Worm (Caenorhabditis elegans): Measurements from ENCODE around the gene Y57A10C.8.
A peak's percentile ranks its signal among the peaks of the same experiment; 100 is the strongest.

Gene Y57A10C.8

DNA sequence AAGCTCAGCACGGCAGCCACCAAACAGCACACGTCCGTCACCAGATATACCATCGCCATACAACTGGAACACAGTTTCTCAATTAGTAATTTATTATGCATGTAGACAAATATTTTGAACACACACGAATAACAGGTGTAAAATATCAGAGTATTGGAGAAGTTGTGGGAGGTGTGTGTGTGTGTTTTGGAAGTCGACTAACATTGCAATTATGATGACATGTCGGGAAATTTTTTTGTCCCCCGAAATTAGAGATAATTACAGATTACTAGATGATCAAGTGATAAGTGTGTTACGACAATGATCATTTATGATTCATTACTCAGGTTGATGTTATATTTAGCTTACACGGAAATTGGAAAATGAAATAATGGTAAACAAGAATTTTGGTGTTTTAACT, at the start of gene Y57A10C.8:
Gene Y57A10C.8 (minus strand): TSS at position 101 of the 400 bp plus-strand sequence.
- no peak for TF ChIP-seq ets-7 (tag; optimal IDR thresholded peaks at IDR 0.05)
- TF ChIP-seq hnd-1 (tag; optimal IDR thresholded peaks at IDR 0.05), result no peak
- no peak for TF ChIP-seq tbx-37 (GFP tag; conservative IDR thresholded peaks at IDR 0.05)
- TF ChIP-seq aly-1 (tag; optimal IDR thresholded peaks at IDR 0.05), result no peak
- no peak for TF ChIP-seq tra-4 (tag; optimal IDR thresholded peaks at IDR 0.05)
- TF ChIP-seq ceh-13 (GFP tag; optimal IDR thresholded peaks at IDR 0.05), result no peak
- no peak for TF ChIP-seq hmg-4 (GFP tag; optimal IDR thresholded peaks at IDR 0.05)
- no peak for TF ChIP-seq pes-1 (GFP tag; IDR thresholded peaks at IDR 0.05)
- TF ChIP-seq B0310.2 (tag; optimal IDR thresholded peaks at IDR 0.05), result no peak
- no peak for TF ChIP-seq ama-1 (optimal IDR thresholded peaks at IDR 0.05)
- TF ChIP-seq flt-1 (GFP tag; IDR thresholded peaks at IDR 0.05), result no peak
- no peak for TF ChIP-seq tbx-11 (GFP tag; IDR thresholded peaks at IDR 0.05)
- TF ChIP-seq F13C5.2 (tag; optimal IDR thresholded peaks at IDR 0.05), result no peak
- no peak for TF ChIP-seq sea-1 (GFP tag; conservative IDR thresholded peaks at IDR 0.05)
- TF ChIP-seq ceh-36 (tag; optimal IDR thresholded peaks at IDR 0.05), result no peak
- no peak for TF ChIP-seq scrt-1 (GFP tag; IDR thresholded peaks at IDR 0.05)

DNA sequence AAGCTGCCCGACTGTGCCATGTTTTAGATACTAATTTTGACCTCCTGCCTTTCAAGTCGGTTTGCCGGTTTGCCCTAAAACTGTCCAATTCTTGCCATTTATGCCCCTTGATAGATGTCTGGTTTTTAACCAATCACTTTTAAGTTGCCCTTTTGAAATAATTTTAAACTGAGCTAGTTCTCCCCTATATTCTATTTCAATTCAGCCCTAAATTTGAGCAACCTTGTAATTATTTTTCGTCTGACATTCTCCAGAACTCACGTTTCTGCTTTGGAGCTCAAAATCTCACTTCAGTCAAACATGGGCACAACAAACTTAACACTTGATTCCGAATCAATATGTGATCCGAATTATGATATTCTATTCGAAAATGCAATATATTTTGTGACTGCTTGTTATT, 43.8 kb upstream of the Y57A10C.8 start, which contains the start of gene srg-17:
Gene srg-17 (plus strand): TSS at position 301 of the 400 bp plus-strand sequence.
- TF ChIP-seq tbx-11 (GFP tag; IDR thresholded peaks at IDR 0.05), result no peak
- TF ChIP-seq hnd-1 (tag; optimal IDR thresholded peaks at IDR 0.05), result no peak
- no peak for TF ChIP-seq tra-4 (tag; optimal IDR thresholded peaks at IDR 0.05)
- TF ChIP-seq ets-7 (tag; optimal IDR thresholded peaks at IDR 0.05), result no peak
- TF ChIP-seq hmg-4 (GFP tag; optimal IDR thresholded peaks at IDR 0.05), result no peak
- no peak for TF ChIP-seq B0310.2 (tag; optimal IDR thresholded peaks at IDR 0.05)
- TF ChIP-seq hmbx-1 (tag; optimal IDR thresholded peaks at IDR 0.05), result no peak
- no peak for TF ChIP-seq aly-1 (tag; optimal IDR thresholded peaks at IDR 0.05)
- no peak for TF ChIP-seq flt-1 (GFP tag; IDR thresholded peaks at IDR 0.05)

DNA sequence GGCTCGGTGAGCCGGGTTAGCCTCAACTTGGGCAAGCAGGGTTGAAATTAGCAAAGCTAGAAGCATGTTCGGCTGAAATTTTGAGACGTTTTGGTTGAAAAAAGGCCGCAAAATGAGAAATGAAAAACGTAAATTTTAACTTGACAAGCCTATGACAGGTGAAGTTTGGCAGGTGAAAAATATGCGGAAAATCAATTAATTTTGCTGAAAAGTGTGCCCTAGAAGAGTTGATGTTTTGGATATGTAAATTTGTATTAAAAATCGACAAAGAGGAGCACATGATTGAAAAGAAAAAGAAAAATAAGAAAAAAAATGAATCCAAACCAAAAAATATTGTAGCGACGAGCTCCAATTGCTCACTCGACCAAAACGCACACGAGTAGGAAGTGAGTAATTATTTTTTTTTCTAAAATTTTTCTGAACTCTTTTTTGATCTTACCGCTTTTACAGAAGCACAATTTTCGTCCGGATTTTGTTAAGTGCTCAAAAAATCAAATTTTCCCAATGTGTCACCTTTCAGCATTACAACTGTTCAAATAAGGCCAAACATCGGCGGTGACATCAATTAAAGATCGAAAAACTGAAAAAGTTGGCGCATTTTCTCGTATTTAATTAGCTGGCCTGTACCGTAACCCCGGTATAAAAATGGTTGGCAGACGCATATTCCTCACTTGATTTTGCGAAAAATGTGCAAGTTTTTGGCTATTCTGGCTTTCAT, 41.7 kb upstream of the Y57A10C.8 start, which contains the start of the genes F15A4.5 and phat-8:
Gene F15A4.5 (minus strand): TSS at position 101 of the 718 bp plus-strand sequence.
Gene phat-8 (plus strand): TSS at position 668 of the 718 bp plus-strand sequence.
- no peak for TF ChIP-seq aly-1 (tag; optimal IDR thresholded peaks at IDR 0.05)
- no peak for TF ChIP-seq F13C5.2 (tag; optimal IDR thresholded peaks at IDR 0.05)
- TF ChIP-seq sea-1 (GFP tag; conservative IDR thresholded peaks at IDR 0.05), result no peak
- TF ChIP-seq ceh-13 (GFP tag; optimal IDR thresholded peaks at IDR 0.05), result no peak

DNA sequence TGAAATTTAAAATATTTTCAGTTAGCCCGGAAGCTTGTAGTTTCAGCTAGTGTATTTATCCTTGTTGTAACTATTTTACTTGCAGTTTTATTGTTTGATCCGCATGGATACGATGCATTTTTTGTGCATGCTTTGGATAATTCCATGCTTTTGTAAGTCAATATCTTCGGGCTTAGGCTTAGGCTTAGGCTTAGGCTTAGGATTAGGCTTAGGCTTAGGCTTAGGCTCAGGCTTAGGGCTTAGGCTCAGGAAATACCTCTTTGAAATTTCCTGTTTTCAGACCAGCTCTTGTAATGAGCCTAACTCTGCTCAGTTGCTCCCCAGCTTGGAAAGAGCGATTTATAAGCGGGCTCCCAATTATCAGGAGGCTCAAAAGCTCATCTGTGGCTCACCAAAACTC, 37.4 kb upstream of the Y57A10C.8 start, which contains the start of gene srg-16:
Gene srg-16 (plus strand): TSS at position 87 of the 400 bp plus-strand sequence.
- TF ChIP-seq ceh-36 (tag; optimal IDR thresholded peaks at IDR 0.05), result peak; percentile 63
- TF ChIP-seq tbx-37 (GFP tag; conservative IDR thresholded peaks at IDR 0.05), result no peak

DNA sequence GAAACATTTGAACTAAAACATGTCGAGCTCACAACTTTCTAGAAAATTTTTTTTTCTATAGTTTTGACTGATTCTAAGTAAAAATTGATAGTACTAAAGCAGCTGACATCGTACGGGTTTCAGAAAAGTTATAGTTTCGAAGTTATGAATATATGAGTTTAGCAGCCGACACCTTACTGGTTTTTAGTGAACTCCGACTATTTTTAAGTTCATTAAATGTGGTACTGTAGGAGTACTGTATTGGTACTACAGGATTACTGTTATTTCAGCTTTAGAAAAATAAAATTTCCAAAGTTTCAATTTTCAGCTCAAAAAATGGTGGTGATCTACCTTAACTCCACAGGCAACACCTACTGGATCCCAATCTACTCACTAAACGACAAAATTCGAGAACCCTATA, 35.9 kb upstream of the Y57A10C.8 start, which contains the start of gene sre-37:
Gene sre-37 (plus strand): TSS at position 301 of the 400 bp plus-strand sequence.
- TF ChIP-seq tbx-11 (GFP tag; IDR thresholded peaks at IDR 0.05) (no peak), tbx-37 (GFP tag; conservative IDR thresholded peaks at IDR 0.05) (no peak), scrt-1 (GFP tag; IDR thresholded peaks at IDR 0.05) (no peak), hnd-1 (tag; optimal IDR thresholded peaks at IDR 0.05) (no peak), pes-1 (GFP tag; IDR thresholded peaks at IDR 0.05) (no peak), aly-1 (tag; optimal IDR thresholded peaks at IDR 0.05) (no peak), ama-1 (optimal IDR thresholded peaks at IDR 0.05) (no peak), sea-1 (GFP tag; conservative IDR thresholded peaks at IDR 0.05) (no peak), hmg-4 (GFP tag; optimal IDR thresholded peaks at IDR 0.05) (no peak), tra-4 (tag; optimal IDR thresholded peaks at IDR 0.05) (no peak)

DNA sequence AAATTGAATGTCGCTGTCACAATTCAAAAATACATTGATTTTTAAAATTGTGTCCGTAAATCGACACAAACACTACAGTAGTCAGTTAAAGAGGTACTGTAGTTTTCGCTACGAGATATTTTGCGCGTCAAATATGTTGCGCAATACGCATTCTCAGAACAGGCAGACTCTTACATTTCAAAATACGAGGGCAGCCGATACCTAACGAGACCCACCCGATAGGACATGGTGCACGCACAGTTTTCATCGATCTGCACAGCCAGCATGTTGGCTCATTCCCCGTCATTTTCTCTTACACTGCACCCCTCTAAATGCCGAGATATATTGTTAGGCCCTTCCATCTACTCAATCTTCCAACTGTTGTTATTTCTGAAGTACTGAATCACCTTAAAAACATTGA, 32.6 kb upstream of the Y57A10C.8 start, which contains the start of gene F15A4.2:
Gene F15A4.2 (plus strand): TSS at position 301 of the 400 bp plus-strand sequence.
- no peak for TF ChIP-seq ama-1 (optimal IDR thresholded peaks at IDR 0.05)
- no peak for TF ChIP-seq hmg-4 (GFP tag; optimal IDR thresholded peaks at IDR 0.05)
- TF ChIP-seq hnd-1 (tag; optimal IDR thresholded peaks at IDR 0.05), result no peak
- no peak for TF ChIP-seq tbx-37 (GFP tag; conservative IDR thresholded peaks at IDR 0.05)
- TF ChIP-seq pes-1 (GFP tag; IDR thresholded peaks at IDR 0.05), result no peak
- TF ChIP-seq ceh-36 (tag; optimal IDR thresholded peaks at IDR 0.05), result no peak
- TF ChIP-seq tra-4 (tag; optimal IDR thresholded peaks at IDR 0.05), result no peak
- no peak for TF ChIP-seq B0310.2 (tag; optimal IDR thresholded peaks at IDR 0.05)
- no peak for TF ChIP-seq hmbx-1 (tag; optimal IDR thresholded peaks at IDR 0.05)
- TF ChIP-seq scrt-1 (GFP tag; IDR thresholded peaks at IDR 0.05), result no peak
- no peak for TF ChIP-seq ceh-13 (GFP tag; optimal IDR thresholded peaks at IDR 0.05)
- TF ChIP-seq flt-1 (GFP tag; IDR thresholded peaks at IDR 0.05), result no peak
- TF ChIP-seq F13C5.2 (tag; optimal IDR thresholded peaks at IDR 0.05), result no peak
- TF ChIP-seq tbx-11 (GFP tag; IDR thresholded peaks at IDR 0.05), result no peak
- no peak for TF ChIP-seq aly-1 (tag; optimal IDR thresholded peaks at IDR 0.05)
- no peak for TF ChIP-seq sea-1 (GFP tag; conservative IDR thresholded peaks at IDR 0.05)
- TF ChIP-seq ets-7 (tag; optimal IDR thresholded peaks at IDR 0.05), result no peak

DNA sequence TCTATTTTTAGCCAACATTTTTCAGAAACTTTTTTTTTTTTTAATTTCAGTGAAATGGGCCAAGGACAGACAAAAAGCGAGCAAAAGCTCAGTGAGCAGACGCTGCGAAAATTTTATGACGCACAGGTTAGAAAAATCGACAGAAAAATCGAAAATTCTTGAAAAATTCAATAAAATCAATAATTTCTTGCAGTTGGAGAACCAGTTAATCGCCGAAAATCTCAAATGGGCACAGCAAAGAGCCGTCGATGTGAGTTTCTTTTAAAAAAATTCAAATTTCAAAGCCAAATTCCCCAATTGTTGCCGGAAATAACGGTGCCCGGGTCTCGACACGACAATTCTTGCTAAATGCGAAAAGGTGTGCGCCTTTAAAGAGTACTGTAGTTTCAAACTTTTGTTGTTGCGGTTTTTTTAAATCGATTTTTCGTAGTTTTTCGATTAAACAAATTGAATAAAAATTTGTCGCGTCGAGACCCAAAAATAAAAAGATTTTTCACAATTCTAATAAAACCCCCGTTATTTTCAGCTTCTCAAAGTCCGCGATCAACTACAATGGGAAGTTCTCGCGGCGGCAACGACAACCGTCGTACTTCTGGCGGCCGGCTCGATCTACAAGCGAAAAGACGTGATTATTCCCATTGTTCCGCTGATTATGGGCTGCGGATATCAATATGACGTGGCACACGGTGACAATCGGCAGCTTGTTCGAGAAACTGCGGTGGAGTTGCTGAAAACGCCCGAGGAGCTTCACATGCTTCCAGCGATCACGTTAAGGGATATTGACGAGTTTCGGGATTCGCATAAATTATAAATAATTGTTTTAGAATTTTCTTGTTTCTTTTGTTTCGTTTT, 31.2 kb upstream of the Y57A10C.8 start, which contains the start of gene tag-280:
Gene tag-280 (plus strand): TSS at position 51 of the 852 bp plus-strand sequence.
- no peak for TF ChIP-seq scrt-1 (GFP tag; IDR thresholded peaks at IDR 0.05)
- no peak for TF ChIP-seq aly-1 (tag; optimal IDR thresholded peaks at IDR 0.05)
- TF ChIP-seq ama-1 (optimal IDR thresholded peaks at IDR 0.05), result no peak
- no peak for TF ChIP-seq hmbx-1 (tag; optimal IDR thresholded peaks at IDR 0.05)
- TF ChIP-seq F13C5.2 (tag; optimal IDR thresholded peaks at IDR 0.05), result no peak
- no peak for TF ChIP-seq tbx-11 (GFP tag; IDR thresholded peaks at IDR 0.05)
- TF ChIP-seq tra-4 (tag; optimal IDR thresholded peaks at IDR 0.05), result no peak
- TF ChIP-seq hnd-1 (tag; optimal IDR thresholded peaks at IDR 0.05), result no peak
- TF ChIP-seq pes-1 (GFP tag; IDR thresholded peaks at IDR 0.05), result no peak
- no peak for TF ChIP-seq hmg-4 (GFP tag; optimal IDR thresholded peaks at IDR 0.05)
- TF ChIP-seq B0310.2 (tag; optimal IDR thresholded peaks at IDR 0.05), result no peak
- TF ChIP-seq ceh-13 (GFP tag; optimal IDR thresholded peaks at IDR 0.05), result no peak
- no peak for TF ChIP-seq ceh-36 (tag; optimal IDR thresholded peaks at IDR 0.05)
- TF ChIP-seq tbx-37 (GFP tag; conservative IDR thresholded peaks at IDR 0.05), result no peak
- no peak for TF ChIP-seq sea-1 (GFP tag; conservative IDR thresholded peaks at IDR 0.05)
- TF ChIP-seq flt-1 (GFP tag; IDR thresholded peaks at IDR 0.05), result no peak
- TF ChIP-seq ets-7 (tag; optimal IDR thresholded peaks at IDR 0.05), result no peak
